Worm (Caenorhabditis elegans): ENCODE measurements around the gene flp-28.

DNA sequence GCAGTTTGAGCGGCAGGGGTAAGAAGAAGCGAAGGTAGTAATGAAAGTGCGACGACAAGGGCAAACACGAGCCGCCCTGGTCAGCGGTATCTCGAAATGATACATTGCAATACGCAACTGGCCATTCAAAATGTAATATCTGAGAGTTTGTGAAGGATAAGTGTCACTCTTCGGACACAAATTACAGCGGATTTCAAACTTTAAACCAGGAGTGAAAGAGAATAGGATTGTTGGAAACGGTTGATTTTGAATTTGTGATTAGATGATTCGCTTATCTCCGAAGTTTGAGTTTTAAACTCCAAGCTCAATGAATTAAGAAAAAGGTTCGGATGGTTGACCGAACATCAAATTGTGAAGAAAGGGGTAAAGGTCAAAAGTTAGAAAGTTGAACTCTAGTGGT is 40.4 kb downstream of the flp-28 start, which contains the start of gene ZC374.2:
- no peak for TF ChIP-seq nhr-67 (tag; optimal IDR thresholded peaks at IDR 0.05)
- no peak for TF ChIP-seq mml-1 (tag; optimal IDR thresholded peaks at IDR 0.05)
- no peak for TF ChIP-seq elt-2 (tag; optimal IDR thresholded peaks at IDR 0.05)
- TF ChIP-seq fkh-10 (GFP tag; optimal IDR thresholded peaks at IDR 0.05), result no peak
- TF ChIP-seq nhr-12 (tag; optimal IDR thresholded peaks at IDR 0.05), result no peak
- TF ChIP-seq ztf-11 (tag; optimal IDR thresholded peaks at IDR 0.05), result no peak
- TF ChIP-seq unc-62 (GFP tag; optimal IDR thresholded peaks at IDR 0.05), result no peak
- no peak for TF ChIP-seq nfya-1 (tag; optimal IDR thresholded peaks at IDR 0.05; ENCODE audit: insufficient read depth)
- TF ChIP-seq tbx-2 (tag; optimal IDR thresholded peaks at IDR 0.05), result no peak

Measured in whole organism, L3 larva.